Worm (Caenorhabditis elegans) whole organism, L3 larva: Measurements from ENCODE around the gene grd-4.

ENCODE experiments used
- ceh-82 ChIP-seq: fragments of 150-350 bp; optimal IDR thresholded peaks from 2 replicates; lab custom pipeline; 2014; ENCODE audit warnings: missing biosample characterization, missing genetic modification characterization
- lin-15B ChIP-seq: fragments of 150-350 bp; optimal IDR thresholded peaks from 2 replicates; lab custom pipeline; 2014; ENCODE audit warnings: missing biosample characterization, missing genetic modification characterization
- nhr-67 ChIP-seq: fragments of 150-350 bp; optimal IDR thresholded peaks from 2 replicates; lab custom pipeline; 2014; ENCODE audit warnings: missing biosample characterization, missing genetic modification characterization
- unc-62 ChIP-seq: fragments of 150-350 bp; sonication (generic microtip); optimal IDR thresholded peaks from 4 replicates; lab custom pipeline; 2014; ENCODE audit warnings: missing biosample characterization, missing genetic modification reagents, missing genetic modification characterization

DNA sequence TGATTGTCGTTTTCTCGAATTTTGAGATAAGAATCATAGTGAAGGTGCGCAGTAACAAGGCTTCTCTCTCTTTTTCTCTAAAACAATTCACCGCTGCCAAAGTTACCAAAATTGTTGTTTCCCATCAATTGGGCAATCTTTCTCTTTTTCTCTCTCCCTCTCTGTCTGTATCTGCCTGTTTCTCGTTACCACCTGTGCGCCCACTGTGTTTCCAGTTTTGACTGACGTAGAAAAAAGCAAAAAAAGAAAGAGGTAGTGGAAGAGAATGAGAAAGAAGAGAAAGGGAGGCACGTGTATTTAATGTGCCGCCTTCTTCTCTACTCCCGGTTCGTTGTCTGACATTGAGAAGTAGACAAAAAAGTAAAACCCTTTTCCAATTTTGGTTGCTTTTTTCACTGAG is 49.1 kb downstream of the grd-4 start:
- TF ChIP-seq lin-15B (tag; lab: Kevin White, UChicago): no peak
- TF ChIP-seq nhr-67 (tag; lab: Kevin White, UChicago): no peak
- no peak for TF ChIP-seq ceh-82 (tag; lab: Kevin White, UChicago)
- TF ChIP-seq unc-62 (GFP tag; lab: Kevin White, UChicago): no peak
